Worm (Caenorhabditis elegans) whole organism, L1 larva: ENCODE measurements around the gene C14A11.6.

Source experiments
- aha-1 ChIP-seq: fragments of 150-350 bp; optimal IDR thresholded peaks from 2 replicates; lab custom pipeline; 2014; ENCODE audit warnings: missing biosample characterization, missing genetic modification characterization
- aly-2 ChIP-seq: fragments of 150-350 bp; optimal IDR thresholded peaks from 2 replicates; lab custom pipeline; 2014; ENCODE audit warnings: missing biosample characterization, missing genetic modification characterization
- ama-1 ChIP-seq: fragments of 150-350 bp; optimal IDR thresholded peaks from 2 replicates; lab custom pipeline; 2014
- ceh-63 ChIP-seq: fragments of 200-800 bp; sonication (Bioruptor generic); optimal IDR thresholded peaks from 2 replicates; lab custom pipeline; 2018; ENCODE audit warnings: mild to moderate bottlenecking, missing genetic modification characterization, missing compliant biosample characterization
- ceh-82 ChIP-seq, 3 experiments: fragments of 150-350 bp in 1 of 3; sonication (generic microtip) in 2 of 3; optimal IDR thresholded peaks; 2 replicates each; lab custom pipeline; 2014 to 2017; ENCODE audit warnings: missing biosample characterization in 3 of 3, missing genetic modification characterization in 3 of 3
- dsc-1 ChIP-seq: sonication (generic microtip); optimal IDR thresholded peaks from 2 replicates; lab custom pipeline; 2016; ENCODE audit warnings: mild to moderate bottlenecking, missing genetic modification characterization, missing compliant biosample characterization
- efl-1 ChIP-seq, 4 experiments: fragments of 150-350 bp; optimal IDR thresholded peaks in 3 of 4; peaks in 1 of 4; 1 replicate in 1 of 4; 2 replicates in 3 of 4; lab custom pipeline; 2014; ENCODE audit warnings: missing biosample characterization in 2 of 4, missing genetic modification characterization in 2 of 4, missing genetic modification reagents in 2 of 4
- egl-13 ChIP-seq: sonication (generic microtip); optimal IDR thresholded peaks from 2 replicates; lab custom pipeline; 2016; ENCODE audit warnings: missing genotype, missing genetic modification reagents, missing genetic modification characterization, missing compliant biosample characterization
- elt-2 ChIP-seq: sonication (generic microtip); optimal IDR thresholded peaks from 2 replicates; lab custom pipeline; 2016; ENCODE audit warnings: missing genetic modification characterization, mild to moderate bottlenecking, inconsistent platforms, missing compliant biosample characterization, missing genetic modification reagents
- fkh-4 ChIP-seq: sonication (generic microtip); optimal IDR thresholded peaks from 2 replicates; lab custom pipeline; 2016; ENCODE audit warnings: missing compliant biosample characterization, missing genetic modification characterization, borderline replicate concordance
- fkh-8 ChIP-seq: sonication (generic microtip); optimal IDR thresholded peaks from 2 replicates; lab custom pipeline; 2016; ENCODE audit warnings: mild to moderate bottlenecking, missing genetic modification characterization, missing compliant biosample characterization
- grh-1 ChIP-seq: fragments of 200-800 bp; sonication (Bioruptor generic); IDR thresholded peaks from 2 replicates; pipeline ENCODE4 v1.3.6; 2022; ENCODE audit warnings: missing genetic modification reagents, missing genetic modification characterization, missing compliant biosample characterization
- irx-1 ChIP-seq: sonication (generic microtip); optimal IDR thresholded peaks from 2 replicates; lab custom pipeline; 2016; ENCODE audit warnings: missing genetic modification characterization, missing compliant biosample characterization
- jun-1 ChIP-seq: fragments of 150-350 bp; optimal IDR thresholded peaks from 2 replicates; lab custom pipeline; 2014; ENCODE audit warnings: missing biosample characterization, missing genetic modification reagents, missing genetic modification characterization
- lin-14 ChIP-seq: fragments of 200-800 bp; sonication (Bioruptor generic); optimal IDR thresholded peaks from 2 replicates; lab custom pipeline; 2018; ENCODE audit warnings: mild to moderate bottlenecking, missing genetic modification characterization, moderate library complexity, missing compliant biosample characterization
- lsy-2 ChIP-seq, 2 experiments: fragments of 150-350 bp; optimal IDR thresholded peaks; 2 replicates each; lab custom pipeline; 2014; ENCODE audit warnings: missing biosample characterization in 2 of 2, missing genetic modification characterization in 2 of 2
- mep-1 ChIP-seq: fragments of 150-350 bp; optimal IDR thresholded peaks from 2 replicates; lab custom pipeline; 2014; ENCODE audit warnings: missing biosample characterization, missing genetic modification characterization
- nhr-11 ChIP-seq: fragments of 150-350 bp; optimal IDR thresholded peaks from 2 replicates; lab custom pipeline; 2014; ENCODE audit warnings: missing biosample characterization, missing genetic modification characterization
- nhr-12 ChIP-seq: sonication (generic microtip); optimal IDR thresholded peaks from 2 replicates; lab custom pipeline; 2017; ENCODE audit warnings: missing biosample characterization, missing genetic modification characterization
- nhr-28 ChIP-seq: fragments of 150-350 bp; optimal IDR thresholded peaks from 2 replicates; lab custom pipeline; 2014; ENCODE audit warnings: missing biosample characterization, missing genetic modification characterization
- nhr-47 ChIP-seq: sonication (generic microtip); optimal IDR thresholded peaks from 2 replicates; lab custom pipeline; 2016; ENCODE audit warnings: mild to moderate bottlenecking, missing genetic modification characterization, moderate library complexity, missing compliant biosample characterization
- nhr-77 ChIP-seq: fragments of 150-350 bp; optimal IDR thresholded peaks from 2 replicates; lab custom pipeline; 2014; ENCODE audit warnings: missing biosample characterization, missing genetic modification characterization
- nhr-85 ChIP-seq: sonication (generic microtip); peaks from one replicate; lab custom pipeline; 2016; ENCODE audit warnings: missing genetic modification characterization, inconsistent platforms, missing compliant biosample characterization
- pag-3 ChIP-seq: sonication (generic microtip); optimal IDR thresholded peaks from 2 replicates; lab custom pipeline; 2017; ENCODE audit warnings: missing genetic modification characterization, mild to moderate bottlenecking, missing compliant biosample characterization, antibody characterized with exemption, borderline replicate concordance; ENCODE audit not compliant: insufficient read depth
- pax-3 ChIP-seq: fragments of 200-800 bp; sonication (Bioruptor generic); optimal IDR thresholded peaks from 2 replicates; lab custom pipeline; 2018; ENCODE audit warnings: mild to moderate bottlenecking, missing genetic modification characterization, moderate library complexity, missing compliant biosample characterization
- snpc-4 ChIP-seq: fragments of 150-350 bp; optimal IDR thresholded peaks from 2 replicates; lab custom pipeline; 2014; ENCODE audit warnings: missing biosample characterization, missing genetic modification characterization
- swsn-7 ChIP-seq: sonication (generic microtip); optimal IDR thresholded peaks from 2 replicates; lab custom pipeline; 2016; ENCODE audit warnings: missing genetic modification characterization, missing compliant biosample characterization
- tbx-2 ChIP-seq: sonication (generic microtip); optimal IDR thresholded peaks from 2 replicates; lab custom pipeline; 2016; ENCODE audit warnings: missing genetic modification characterization, missing compliant biosample characterization
- tlp-1 ChIP-seq: fragments of 150-350 bp; optimal IDR thresholded peaks from 2 replicates; lab custom pipeline; 2014; ENCODE audit warnings: missing biosample characterization, missing genetic modification characterization
- unc-86 ChIP-seq: sonication (generic microtip); optimal IDR thresholded peaks from 2 replicates; lab custom pipeline; 2016; ENCODE audit warnings: missing genetic modification characterization, missing compliant biosample characterization
- vab-15 ChIP-seq: sonication (generic microtip); optimal IDR thresholded peaks from 2 replicates; lab custom pipeline; 2017; ENCODE audit warnings: missing genotype, mild to moderate bottlenecking, missing genetic modification characterization, missing compliant biosample characterization
- xbp-1 ChIP-seq: sonication (generic microtip); optimal IDR thresholded peaks from 2 replicates; lab custom pipeline; 2016; ENCODE audit warnings: missing genetic modification characterization, missing compliant biosample characterization
- ztf-11 ChIP-seq, 2 experiments: sonication (generic microtip); optimal IDR thresholded peaks; 2 replicates each; lab custom pipeline; 2016 to 2017; ENCODE audit warnings: missing genetic modification characterization in 2 of 2, missing biosample characterization in 1 of 2, missing compliant biosample characterization in 1 of 2

Gene C14A11.6

DNA sequence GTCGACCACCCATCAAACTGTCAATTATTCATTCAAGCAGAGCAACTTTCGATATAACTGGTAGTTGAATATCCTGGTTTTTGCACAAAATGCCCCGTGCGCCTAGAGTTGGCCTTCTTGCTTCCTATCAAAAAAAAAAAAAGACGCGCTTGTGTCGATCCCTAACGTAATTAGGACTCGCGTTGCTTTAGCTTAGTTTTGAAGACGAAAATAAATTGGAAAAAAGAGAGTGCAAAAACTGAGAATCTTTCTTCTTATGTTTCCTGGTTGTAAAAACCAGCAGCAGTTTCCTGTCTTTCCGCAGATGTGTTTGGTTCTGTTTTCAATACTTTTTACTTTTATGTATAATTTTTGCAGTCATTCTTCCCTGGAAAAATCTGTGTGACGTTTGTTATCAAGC, 36.0 kb downstream of the C14A11.6 start:
- TF ChIP-seq elt-2 (tag; lab: Kevin White, UChicago) = no peak
- TF ChIP-seq irx-1 (tag; lab: Kevin White, UChicago) = no peak
- no peak for TF ChIP-seq grh-1 (GFP tag; lab: Robert Waterston, UW)
- TF ChIP-seq nhr-77 (tag; lab: Kevin White, UChicago) = no peak
- TF ChIP-seq nhr-85 = no peak
- TF ChIP-seq lin-14 = peak; percentile 50

DNA sequence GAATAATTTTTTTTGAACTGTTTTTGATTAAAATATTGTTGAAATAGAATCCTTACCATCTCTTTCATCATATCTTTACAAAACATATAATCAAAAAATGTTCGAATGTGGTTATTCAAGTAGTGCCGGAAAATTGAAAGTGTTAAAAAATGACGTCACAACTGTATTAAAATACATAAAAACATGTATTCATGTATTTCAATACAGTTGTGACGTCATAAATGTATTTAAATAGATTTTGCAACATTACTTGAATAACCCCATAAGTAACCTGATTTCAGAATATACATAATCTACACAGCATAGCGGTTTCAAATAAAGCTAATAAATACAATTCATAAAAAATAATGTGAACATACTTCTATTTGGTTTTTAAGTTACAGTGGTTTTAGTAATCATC, 37.0 kb downstream of the C14A11.6 start:
- TF ChIP-seq egl-13 (no peak), nhr-11 (no peak), fkh-4 (tag; lab: Kevin White, UChicago) (no peak), nhr-12 (no peak)

DNA sequence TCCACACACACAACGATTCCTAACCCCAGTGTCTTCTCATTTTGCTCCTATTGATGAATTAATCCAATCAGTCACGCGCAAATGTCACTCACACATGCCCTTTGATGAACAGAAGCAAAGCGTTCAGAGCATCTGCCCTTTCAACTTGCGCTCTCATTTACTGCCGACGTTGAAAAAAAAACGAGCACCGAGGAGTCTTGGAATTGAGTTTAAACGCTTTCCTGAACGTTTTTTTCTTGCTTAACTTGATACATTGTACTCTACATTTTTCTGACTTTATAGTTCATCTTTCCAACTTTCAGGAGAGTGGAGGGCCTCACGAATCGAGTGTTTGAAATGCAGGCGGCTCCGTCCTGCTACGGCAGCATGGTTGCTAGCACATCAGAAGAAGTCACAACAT, 42.2 kb downstream of the C14A11.6 start, which contains the start of gene cgef-1:
Gene cgef-1, plus strand, starts transcription at position 301 of the 400 bp plus-strand sequence.
- no peak for TF ChIP-seq nhr-77 (tag; lab: Kevin White, UChicago)
- no peak for TF ChIP-seq dsc-1 (tag; lab: Kevin White, UChicago)
- no peak for TF ChIP-seq tbx-2 (tag; lab: Kevin White, UChicago)
- TF ChIP-seq ceh-63 (GFP tag; lab: Kevin White, UChicago) = no peak

DNA sequence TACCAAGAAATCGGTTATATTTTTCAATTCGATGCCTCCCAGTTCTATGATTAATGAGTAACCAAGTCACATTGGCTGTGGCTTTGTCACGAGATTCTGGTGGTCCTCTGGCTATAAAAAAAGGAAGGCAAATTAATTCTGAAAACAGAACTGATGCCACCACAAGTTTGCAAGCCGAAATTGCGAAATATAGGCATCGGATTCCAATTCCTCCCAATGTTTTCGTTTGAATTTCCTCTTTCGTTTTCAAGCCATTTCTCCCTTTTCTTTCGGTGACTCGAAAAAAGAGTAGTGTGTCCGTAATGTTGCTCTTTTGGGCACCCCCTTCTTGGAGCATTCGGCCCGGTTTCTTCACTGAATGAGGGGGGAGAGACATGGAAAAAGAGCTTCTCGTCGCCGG, 44.3 kb downstream of the C14A11.6 start, which contains the start of gene F55F1.2:
Gene F55F1.2, minus strand, starts transcription at position 376 of the 400 bp plus-strand sequence.
- TF ChIP-seq ceh-82 (tag; optimal IDR thresholded peaks at IDR 0.05; lab: Kevin White, UChicago) (peak in 1 of 3 experiments; percentile 31), lin-14 (peak; percentile 61), ztf-11 (tag; optimal IDR thresholded peaks at IDR 0.05; lab: Kevin White, UChicago) (no peak), aly-2 (tag; lab: Kevin White, UChicago) (no peak), vab-15 (tag; lab: Kevin White, UChicago) (no peak), jun-1 (tag; lab: Kevin White, UChicago) (no peak), xbp-1 (no peak), mep-1 (tag; lab: Kevin White, UChicago) (no peak), tlp-1 (no peak), lsy-2 (tag; optimal IDR thresholded peaks at IDR 0.05; lab: Kevin White, UChicago) (no peak)

DNA sequence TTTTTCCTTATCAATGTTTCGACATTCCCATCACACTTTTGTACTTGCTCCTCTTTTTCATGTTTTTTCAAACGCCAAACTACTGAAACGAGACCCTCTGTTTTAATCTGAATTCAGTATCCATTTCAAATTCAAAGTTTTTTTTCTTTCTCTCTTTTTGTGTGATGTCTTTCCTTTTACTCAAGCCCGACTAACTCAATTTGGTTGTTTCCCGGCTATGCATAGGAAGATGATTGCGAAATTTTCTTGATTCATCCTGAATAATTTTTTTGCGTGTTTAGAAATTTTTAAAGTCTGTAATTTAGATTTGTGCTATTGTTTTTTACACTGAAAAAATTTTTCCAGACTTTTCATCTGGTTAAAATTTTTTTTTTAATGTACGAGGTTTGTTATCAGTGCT, 49.7 kb downstream of the C14A11.6 start:
- TF ChIP-seq xbp-1 (no peak), fkh-8 (tag; lab: Kevin White, UChicago) (no peak), pag-3 (no peak), lin-14 (peak; percentile 65)

DNA sequence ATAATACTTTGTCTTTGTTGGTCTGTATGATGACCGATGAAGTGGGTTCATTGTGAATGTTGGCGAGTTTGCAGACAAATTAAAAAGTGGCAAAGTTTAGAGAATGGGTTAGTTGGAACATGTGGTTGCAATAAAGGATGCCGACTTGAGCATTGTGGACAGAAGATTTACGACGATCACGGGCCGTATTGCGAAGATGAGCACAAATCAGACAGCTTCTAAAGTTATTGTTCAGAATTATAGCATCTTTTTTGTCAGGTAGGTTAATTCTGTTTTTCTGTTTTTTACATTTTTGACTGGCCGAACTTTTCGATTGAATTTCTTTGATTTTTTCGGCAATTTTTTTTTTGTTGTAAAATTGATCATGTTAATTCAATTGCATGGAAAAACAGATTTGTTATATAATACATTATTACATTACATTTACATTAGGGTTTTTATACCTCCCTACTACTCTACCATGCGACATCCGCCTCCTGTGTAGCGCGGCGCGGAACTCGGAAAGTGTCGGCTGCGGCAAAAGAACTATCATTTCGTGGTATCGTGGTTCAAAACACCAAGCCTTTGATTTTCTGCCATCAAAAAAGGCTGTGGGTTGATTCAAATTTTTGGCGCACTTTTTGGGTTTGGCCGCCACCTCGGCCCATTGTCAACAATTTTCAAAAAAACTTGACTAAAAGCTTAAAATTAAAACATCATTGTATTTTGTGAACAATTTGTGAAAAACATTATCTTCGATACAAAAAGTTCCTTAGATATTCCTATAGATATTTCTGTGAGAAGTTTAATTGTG, 50.3 kb downstream of the C14A11.6 start, which contains the start of gene unc-2:
Gene unc-2, minus strand, starts transcription at position 51 of the 793 bp plus-strand sequence.
- TF ChIP-seq aha-1 (tag; lab: Kevin White, UChicago) (no peak), fkh-4 (tag; lab: Kevin White, UChicago) (peak; percentile 26), efl-1 (optimal IDR thresholded peaks at IDR 0.05; lab: Kevin White, UChicago) (no peak), efl-1 (GFP tag; optimal IDR thresholded peaks at IDR 0.05 in 1 of 2; lab: Kevin White, UChicago) (peak in 1 of 2 experiments; percentile 55), ztf-11 (tag; optimal IDR thresholded peaks at IDR 0.05; lab: Kevin White, UChicago) (no peak), unc-86 (tag; lab: Kevin White, UChicago) (no peak), pax-3 (no peak), swsn-7 (tag; lab: Kevin White, UChicago) (no peak), nhr-28 (tag; lab: Kevin White, UChicago) (no peak), nhr-47 (no peak), dsc-1 (tag; lab: Kevin White, UChicago) (peak; percentile 72), snpc-4 (tag; lab: Kevin White, UChicago) (peak; percentile 10), ama-1 (no peak)
